Worm (Caenorhabditis elegans) whole organism, young adult: ENCODE measurements around the gene ncx-3.
A peak's percentile ranks its signal among the peaks of the same experiment; 100 is the strongest.

Experiments
- F33H1.4 ChIP-seq: fragments of 200-800 bp; sonication (Bioruptor generic); IDR thresholded peaks from 2 replicates; pipeline ENCODE4 v1.3.6; 2022; ENCODE audit warnings: missing genetic modification reagents, missing genetic modification characterization, missing compliant biosample characterization
- F52B5.7 ChIP-seq: sonication (generic microtip); optimal IDR thresholded peaks from 2 replicates; lab custom pipeline; 2016; ENCODE audit warnings: mild to moderate bottlenecking, missing genetic modification characterization, missing compliant biosample characterization
- K12H6.12 ChIP-seq: fragments of 200-800 bp; sonication (Bioruptor generic); optimal IDR thresholded peaks from 2 replicates; lab custom pipeline; 2018; ENCODE audit warnings: mild to moderate bottlenecking, missing genetic modification characterization, missing compliant biosample characterization
- Y53F4B.3 ChIP-seq: fragments of 200-800 bp; sonication (Bioruptor generic); IDR thresholded peaks from 2 replicates; pipeline ENCODE4 v1.3.6; 2022; ENCODE audit warnings: missing genetic modification reagents, missing genetic modification characterization, missing compliant biosample characterization
- Y53G8AR.9 ChIP-seq: fragments of 200-800 bp; sonication (Bioruptor generic); conservative IDR thresholded peaks from 2 replicates; pipeline ENCODE4 v1.3.6; 2022; ENCODE audit warnings: missing genetic modification reagents, missing genetic modification characterization, missing compliant biosample characterization
- Y67H2A.10 ChIP-seq: fragments of 200-800 bp; sonication (Bioruptor generic); conservative IDR thresholded peaks from 2 replicates; pipeline ENCODE4 v1.3.6; 2022; ENCODE audit warnings: missing genetic modification reagents, missing genetic modification characterization, missing compliant biosample characterization
- Y79H2A.3 ChIP-seq: fragments of 200-800 bp; sonication (Bioruptor generic); conservative IDR thresholded peaks from 2 replicates; pipeline ENCODE4 v1.3.6; 2022; ENCODE audit warnings: missing genetic modification reagents, missing genetic modification characterization, missing compliant biosample characterization
- Y95B8A.8 ChIP-seq: fragments of 200-800 bp; sonication (Bioruptor generic); IDR thresholded peaks from 2 replicates; pipeline ENCODE4 v1.3.6; 2022; ENCODE audit warnings: missing genetic modification reagents, missing genetic modification characterization, missing compliant biosample characterization
- ZK185.1 ChIP-seq: sonication (generic microtip); optimal IDR thresholded peaks from 2 replicates; lab custom pipeline; 2016; ENCODE audit warnings: mild to moderate bottlenecking, missing genetic modification characterization, missing compliant biosample characterization; ENCODE audit not compliant: poor library complexity, severe bottlenecking
- ceh-27 ChIP-seq: fragments of 200-800 bp; sonication (Bioruptor generic); optimal IDR thresholded peaks from 2 replicates; lab custom pipeline; 2018; ENCODE audit warnings: mild to moderate bottlenecking, missing genetic modification characterization, moderate library complexity, missing compliant biosample characterization
- ceh-58 ChIP-seq: fragments of 200-800 bp; sonication (Bioruptor generic); IDR thresholded peaks from 2 replicates; pipeline ENCODE4 v1.3.6; 2022; ENCODE audit warnings: missing genetic modification characterization, missing compliant biosample characterization
- dox-1 ChIP-seq: fragments of 200-800 bp; sonication (Bioruptor generic); IDR thresholded peaks from 2 replicates; pipeline ENCODE4 v1.3.6; 2022; ENCODE audit warnings: missing genetic modification reagents, missing genetic modification characterization, missing compliant biosample characterization
- dpl-1 ChIP-seq: fragments of 150-350 bp; optimal IDR thresholded peaks from 2 replicates; lab custom pipeline; 2014; ENCODE audit warnings: missing biosample characterization, missing genetic modification reagents, missing genetic modification characterization
- egl-18 ChIP-seq: fragments of 200-800 bp; sonication (Bioruptor generic); IDR thresholded peaks from 2 replicates; pipeline ENCODE4 v1.3.6; 2022; ENCODE audit warnings: missing genetic modification reagents, missing genetic modification characterization, missing compliant biosample characterization
- ekl-4 ChIP-seq: fragments of 200-800 bp; sonication (Bioruptor generic); IDR thresholded peaks from 2 replicates; pipeline ENCODE4 v1.3.6; 2022; ENCODE audit warnings: missing genetic modification reagents, missing genetic modification characterization, missing compliant biosample characterization
- hsf-1 ChIP-seq: fragments of 200-800 bp; sonication (Bioruptor generic); IDR thresholded peaks from 2 replicates; pipeline ENCODE4 v1.3.6; 2022; ENCODE audit warnings: missing genetic modification reagents, missing genetic modification characterization, missing compliant biosample characterization
- lin-40 ChIP-seq: sonication (generic microtip); optimal IDR thresholded peaks from 2 replicates; lab custom pipeline; 2016; ENCODE audit warnings: missing genetic modification characterization, mild to moderate bottlenecking, missing compliant biosample characterization, missing genotype, missing genetic modification reagents
- lin-54 ChIP-seq: fragments of 200-800 bp; sonication (Bioruptor generic); optimal IDR thresholded peaks from 2 replicates; lab custom pipeline; 2018; ENCODE audit warnings: mild to moderate bottlenecking, missing genetic modification characterization, missing compliant biosample characterization
- madf-10 ChIP-seq: sonication (generic microtip); optimal IDR thresholded peaks from 2 replicates; lab custom pipeline; 2016; ENCODE audit warnings: mild to moderate bottlenecking, missing genetic modification characterization, missing compliant biosample characterization
- madf-6 ChIP-seq: fragments of 200-800 bp; sonication (Bioruptor generic); IDR thresholded peaks from 2 replicates; pipeline ENCODE4 v1.3.6; 2022; ENCODE audit warnings: missing genetic modification reagents, missing genetic modification characterization, missing compliant biosample characterization
- madf-8 ChIP-seq: fragments of 200-800 bp; sonication (Bioruptor generic); conservative IDR thresholded peaks from 2 replicates; pipeline ENCODE4 v1.3.6; 2022; ENCODE audit warnings: missing genetic modification reagents, missing genetic modification characterization, missing compliant biosample characterization
- mcd-1 ChIP-seq: fragments of 200-800 bp; sonication (Bioruptor generic); IDR thresholded peaks from 2 replicates; pipeline ENCODE4 v1.3.6; 2022; ENCODE audit warnings: missing genetic modification reagents, missing genetic modification characterization, missing compliant biosample characterization
- mes-4 ChIP-seq: sonication (generic microtip); optimal IDR thresholded peaks from 2 replicates; lab custom pipeline; 2016; ENCODE audit warnings: missing genotype, missing genetic modification characterization, missing compliant biosample characterization
- mxl-1 ChIP-seq: sonication (generic microtip); optimal IDR thresholded peaks from 2 replicates; lab custom pipeline; 2016; ENCODE audit warnings: missing genetic modification characterization, missing compliant biosample characterization
- nfyb-1 ChIP-seq: fragments of 200-800 bp; sonication (Bioruptor generic); IDR thresholded peaks from 2 replicates; pipeline ENCODE4 v1.3.6; 2022; ENCODE audit warnings: missing genetic modification reagents, missing genetic modification characterization, missing compliant biosample characterization
- nhr-120 ChIP-seq: fragments of 200-800 bp; sonication (Bioruptor generic); IDR thresholded peaks from 2 replicates; pipeline ENCODE4 v1.3.6; 2022; ENCODE audit warnings: missing genetic modification characterization, missing compliant biosample characterization
- nhr-179 ChIP-seq: sonication (generic microtip); optimal IDR thresholded peaks from 2 replicates; lab custom pipeline; 2016; ENCODE audit warnings: mild to moderate bottlenecking, missing genetic modification characterization, missing compliant biosample characterization
- nhr-80 ChIP-seq: sonication (generic microtip); optimal IDR thresholded peaks from 2 replicates; lab custom pipeline; 2016; ENCODE audit warnings: missing genetic modification characterization, missing compliant biosample characterization
- pbrm-1 ChIP-seq: fragments of 200-800 bp; sonication (Bioruptor generic); IDR thresholded peaks from 2 replicates; pipeline ENCODE4 v1.3.6; 2022; ENCODE audit warnings: missing genetic modification reagents, missing genetic modification characterization, missing compliant biosample characterization
- rcor-1 ChIP-seq: fragments of 200-800 bp; sonication (Bioruptor generic); IDR thresholded peaks from 2 replicates; pipeline ENCODE4 v1.3.6; 2022; ENCODE audit warnings: missing genetic modification reagents, missing genetic modification characterization, missing compliant biosample characterization
- rec-8 ChIP-seq, 2 experiments: sonication (generic microtip); optimal IDR thresholded peaks; 2 replicates each; lab custom pipeline; 2016; ENCODE audit warnings: mild to moderate bottlenecking in 2 of 2, missing genetic modification characterization in 2 of 2, missing genetic modification reagents in 2 of 2, missing genotype in 2 of 2, missing biosample characterization in 1 of 2, missing compliant biosample characterization in 1 of 2, moderate library complexity in 1 of 2
- sdz-38 ChIP-seq: sonication (generic microtip); optimal IDR thresholded peaks from 2 replicates; lab custom pipeline; 2016; ENCODE audit warnings: missing genotype, missing genetic modification characterization, missing compliant biosample characterization
- snpc-1.1 ChIP-seq: sonication (generic microtip); optimal IDR thresholded peaks from 2 replicates; lab custom pipeline; 2017; ENCODE audit warnings: missing genetic modification characterization, mild to moderate bottlenecking, missing compliant biosample characterization, antibody characterized with exemption, moderate library complexity, missing genotype, missing genetic modification reagents; ENCODE audit not compliant: insufficient read depth
- unc-62 ChIP-seq: fragments of 150-350 bp; optimal IDR thresholded peaks from 2 replicates; lab custom pipeline; 2014; ENCODE audit warnings: missing biosample characterization, missing genetic modification reagents, missing genetic modification characterization
- ztf-28 ChIP-seq: fragments of 200-800 bp; sonication (Bioruptor generic); IDR thresholded peaks from 2 replicates; pipeline ENCODE4 v1.3.6; 2022; ENCODE audit warnings: missing genetic modification reagents, missing genetic modification characterization, missing compliant biosample characterization
- ztf-3 ChIP-seq: fragments of 200-800 bp; sonication (Bioruptor generic); optimal IDR thresholded peaks from 2 replicates; lab custom pipeline; 2018; ENCODE audit warnings: mild to moderate bottlenecking, missing genetic modification characterization, missing compliant biosample characterization

ncx-3 gene

DNA sequence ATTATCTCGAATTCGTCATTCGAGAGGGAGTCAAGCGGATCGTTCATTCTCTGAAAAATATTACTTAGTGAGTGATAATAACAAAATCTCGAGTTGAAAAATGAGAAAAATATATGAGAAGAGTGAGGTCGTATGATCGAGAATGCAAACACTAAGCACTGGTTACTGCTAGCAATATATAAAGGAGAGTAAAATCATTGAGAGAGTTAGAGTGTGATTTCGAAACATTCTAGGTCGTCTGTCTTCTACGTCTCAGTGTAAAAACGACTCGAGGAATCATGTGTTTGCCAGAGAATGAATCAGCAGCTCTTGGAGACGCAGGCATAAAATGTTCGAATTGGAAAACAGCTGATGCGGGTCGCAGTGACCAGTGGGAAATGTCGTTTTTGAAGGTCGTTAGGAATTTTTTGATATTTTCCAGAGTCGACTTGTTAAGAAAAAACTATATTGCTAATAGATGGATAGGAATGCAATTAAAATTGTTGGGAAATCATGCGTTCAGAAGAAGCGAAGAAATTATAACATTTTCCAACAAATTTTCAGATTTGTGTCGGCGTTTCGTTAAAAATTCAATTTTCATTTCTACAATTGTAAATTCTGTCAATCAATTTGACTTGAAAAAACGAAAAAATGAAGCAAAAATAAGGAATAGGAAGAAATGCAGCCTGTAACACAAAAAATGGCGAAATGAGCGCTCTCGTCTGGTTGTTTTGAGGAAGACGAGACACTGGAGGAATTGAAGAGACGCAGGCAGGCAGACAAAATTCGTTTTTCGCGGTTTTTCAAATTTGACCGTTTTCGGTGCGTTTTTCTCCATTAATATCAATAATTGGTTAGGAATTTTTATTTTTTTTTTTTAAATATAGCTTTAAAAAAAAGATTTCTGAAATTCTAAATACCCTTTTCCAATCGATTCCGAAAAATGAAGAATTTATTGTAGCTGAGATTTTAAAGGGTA, 19.1 kb upstream of the ncx-3 start, which contains the start of gene allo-1 (continued):
- peak; percentile 28; the same call in 1 of the 2 replicates for TF ChIP-seq mcd-1 (GFP tag; lab: Robert Waterston, UW)
- no peak for TF ChIP-seq mxl-1 (tag; lab: Kevin White, UChicago)
- peak; percentile 42; the same call in 1 of the 2 replicates for TF ChIP-seq ekl-4 (GFP tag; lab: Robert Waterston, UW)
- TF ChIP-seq ceh-27: peak; percentile 15
- peak; percentile 64 for TF ChIP-seq madf-6 (GFP tag; lab: Robert Waterston, UW)
- 0 out of 2 replicates have a peak, but pooled peaks have one; percentile 12 for TF ChIP-seq F33H1.4
- peak; percentile 36 for TF ChIP-seq dpl-1 (GFP tag; lab: Kevin White, UChicago)
- TF ChIP-seq ZK185.1 (tag; lab: Kevin White, UChicago): peak; percentile 51
- TF ChIP-seq nhr-80 (tag; lab: Kevin White, UChicago): peak; percentile 74
- TF ChIP-seq pbrm-1: peak; percentile 49; the same call in 1 of the 2 replicates
- TF ChIP-seq nhr-120: no peak
- TF ChIP-seq nfyb-1 (GFP tag; lab: Robert Waterston, UW): peak; percentile 28; the same call in 1 of the 2 replicates
- TF ChIP-seq rcor-1: no peak
- TF ChIP-seq madf-10 (tag; lab: Kevin White, UChicago): peak; percentile 4
- no peak for TF ChIP-seq sdz-38
- TF ChIP-seq lin-54 (GFP tag; lab: Kevin White, UChicago): peak; percentile 66
- peak; percentile 28; the same call in 1 of the 2 replicates for TF ChIP-seq dox-1 (GFP tag; lab: Robert Waterston, UW)
- TF ChIP-seq lin-40 (tag; lab: Kevin White, UChicago): peak; percentile 52
- no peak for TF ChIP-seq Y53G8AR.9 (GFP tag; lab: Robert Waterston, UW)

DNA sequence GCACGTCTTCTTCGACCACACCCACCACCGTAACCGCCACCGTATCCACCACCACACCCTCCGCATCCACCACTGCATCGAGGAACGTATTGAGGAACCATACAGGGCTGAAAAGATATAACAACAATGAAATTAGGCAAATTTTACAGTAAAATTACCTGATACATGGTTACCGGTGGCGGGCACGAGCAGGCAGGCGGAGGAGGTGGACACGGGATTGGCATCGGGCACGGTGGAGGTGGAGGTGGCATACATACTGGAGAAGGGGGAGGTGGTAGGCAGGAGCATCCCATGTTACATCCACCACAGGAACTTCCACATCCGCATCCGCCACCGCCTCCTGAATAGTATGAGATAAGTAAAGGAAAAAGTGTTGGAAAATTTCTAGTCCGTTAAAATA, 18.0 kb upstream of the ncx-3 start:
- peak; percentile 11; the same call in 1 of the 2 replicates for TF ChIP-seq dox-1 (GFP tag; lab: Robert Waterston, UW)
- TF ChIP-seq ztf-28 (GFP tag; lab: Robert Waterston, UW): no peak
- 0 out of 2 replicates have a peak, but pooled peaks have one; percentile 49 for TF ChIP-seq ceh-58 (GFP tag; lab: Robert Waterston, UW)
- no peak for TF ChIP-seq Y79H2A.3 (GFP tag; lab: Robert Waterston, UW)
- TF ChIP-seq hsf-1: no peak

DNA sequence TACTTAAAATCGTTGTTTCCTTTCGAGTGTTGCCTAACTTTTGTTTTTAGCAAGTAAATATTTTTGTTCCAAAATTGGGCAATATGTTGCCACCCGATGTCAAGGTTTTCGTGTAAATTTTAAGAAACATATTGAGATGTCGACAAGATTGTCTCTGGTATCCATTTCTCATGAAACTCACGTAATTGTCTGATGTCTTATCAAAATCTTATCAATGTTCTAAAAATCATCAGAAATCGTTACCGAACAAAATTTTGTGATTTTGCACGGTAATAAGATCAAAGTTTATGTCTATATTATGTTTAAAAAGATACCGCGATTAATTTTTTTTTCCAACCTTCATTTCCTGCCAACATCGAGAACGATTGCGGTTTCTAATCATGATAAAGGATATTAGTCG, 17.4 kb upstream of the ncx-3 start:
- TF ChIP-seq rec-8 (tag; optimal IDR thresholded peaks at IDR 0.05; lab: Kevin White, UChicago) (no peak), Y95B8A.8 (no peak), ztf-28 (GFP tag; lab: Robert Waterston, UW) (no peak), unc-62 (GFP tag; lab: Kevin White, UChicago) (no peak), nhr-120 (no peak), mes-4 (tag; lab: Kevin White, UChicago) (no peak), madf-8 (no peak), snpc-1.1 (tag; lab: Kevin White, UChicago) (no peak), Y67H2A.10 (GFP tag; lab: Robert Waterston, UW) (no peak), ztf-3 (GFP tag; lab: Kevin White, UChicago) (no peak), F52B5.7 (no peak), nhr-179 (tag; lab: Kevin White, UChicago) (no peak), Y53F4B.3 (GFP tag; lab: Robert Waterston, UW) (no peak), K12H6.12 (no peak), egl-18 (GFP tag; lab: Robert Waterston, UW) (no peak)
- TF ChIP-seq, all 124 proteins: peak for 0
